Worm (Caenorhabditis elegans) whole organism, young adult: ENCODE data around the gene mfsd-8.

Experiments
- B0035.1 ChIP-seq: sonication (generic microtip); optimal IDR thresholded peaks from 2 replicates; lab custom pipeline; 2016; ENCODE audit warnings: missing genetic modification characterization, mild to moderate bottlenecking, missing compliant biosample characterization, missing genotype, missing genetic modification reagents
- B0261.1 ChIP-seq: sonication (generic microtip); optimal IDR thresholded peaks from 2 replicates; lab custom pipeline; 2016; ENCODE audit warnings: mild to moderate bottlenecking, missing genetic modification characterization, moderate library complexity, missing compliant biosample characterization
- B0336.3 ChIP-seq: fragments of 200-800 bp; sonication (Bioruptor generic); IDR thresholded peaks from 2 replicates; pipeline ENCODE4 v1.3.6; 2022; ENCODE audit warnings: missing genetic modification characterization, missing compliant biosample characterization
- F33H1.4 ChIP-seq: fragments of 200-800 bp; sonication (Bioruptor generic); IDR thresholded peaks from 2 replicates; pipeline ENCODE4 v1.3.6; 2022; ENCODE audit warnings: missing genetic modification reagents, missing genetic modification characterization, missing compliant biosample characterization
- F37B4.10 ChIP-seq: fragments of 200-800 bp; sonication (Bioruptor generic); IDR thresholded peaks from 2 replicates; pipeline ENCODE4 v1.3.6; 2022; ENCODE audit warnings: missing genetic modification characterization, missing compliant biosample characterization
- K12H6.12 ChIP-seq: fragments of 200-800 bp; sonication (Bioruptor generic); optimal IDR thresholded peaks from 2 replicates; lab custom pipeline; 2018; ENCODE audit warnings: mild to moderate bottlenecking, missing genetic modification characterization, missing compliant biosample characterization
- T26A5.8 ChIP-seq: sonication (generic microtip); optimal IDR thresholded peaks from 2 replicates; lab custom pipeline; 2016; ENCODE audit warnings: missing genetic modification characterization, missing compliant biosample characterization
- Y95B8A.8 ChIP-seq: fragments of 200-800 bp; sonication (Bioruptor generic); IDR thresholded peaks from 2 replicates; pipeline ENCODE4 v1.3.6; 2022; ENCODE audit warnings: missing genetic modification reagents, missing genetic modification characterization, missing compliant biosample characterization
- atf-7 ChIP-seq: sonication (generic microtip); optimal IDR thresholded peaks from 2 replicates; lab custom pipeline; 2017; ENCODE audit warnings: mild to moderate bottlenecking, missing genetic modification characterization, missing compliant biosample characterization
- athp-1 ChIP-seq: sonication (generic microtip); optimal IDR thresholded peaks from 2 replicates; lab custom pipeline; 2017; ENCODE audit warnings: mild to moderate bottlenecking, missing genetic modification characterization, missing compliant biosample characterization
- bed-1 ChIP-seq: fragments of 200-800 bp; sonication (Bioruptor generic); IDR thresholded peaks from 2 replicates; pipeline ENCODE4 v1.3.6; 2022; ENCODE audit warnings: missing genetic modification reagents, missing genetic modification characterization, missing compliant biosample characterization
- ceh-100 ChIP-seq: fragments of 200-800 bp; sonication (Bioruptor generic); IDR thresholded peaks from 2 replicates; pipeline ENCODE4 v1.3.6; 2022; ENCODE audit warnings: missing genetic modification reagents, missing genetic modification characterization, missing compliant biosample characterization
- ceh-40 ChIP-seq: fragments of 200-800 bp; sonication (Bioruptor generic); IDR thresholded peaks from 2 replicates; pipeline ENCODE4 v1.3.6; 2022; ENCODE audit warnings: missing genetic modification characterization, missing compliant biosample characterization
- chd-7 ChIP-seq: sonication (generic microtip); optimal IDR thresholded peaks from 2 replicates; lab custom pipeline; 2016; ENCODE audit warnings: mild to moderate bottlenecking, missing genetic modification characterization, moderate library complexity, missing compliant biosample characterization
- dpff-1 ChIP-seq: sonication (generic microtip); optimal IDR thresholded peaks from 2 replicates; lab custom pipeline; 2017; ENCODE audit warnings: mild to moderate bottlenecking, missing genetic modification characterization, missing compliant biosample characterization
- dpl-1 ChIP-seq: fragments of 150-350 bp; optimal IDR thresholded peaks from 2 replicates; lab custom pipeline; 2014; ENCODE audit warnings: missing biosample characterization, missing genetic modification reagents, missing genetic modification characterization
- efl-1 ChIP-seq: fragments of 150-350 bp; optimal IDR thresholded peaks from 2 replicates; lab custom pipeline; 2014; ENCODE audit warnings: missing biosample characterization, missing genetic modification reagents, missing genetic modification characterization
- egrh-3 ChIP-seq: fragments of 200-800 bp; sonication (Bioruptor generic); IDR thresholded peaks from 2 replicates; pipeline ENCODE4 v1.3.6; 2022; ENCODE audit warnings: missing genetic modification reagents, missing genetic modification characterization, missing compliant biosample characterization
- him-1 ChIP-seq: sonication (generic microtip); optimal IDR thresholded peaks from 2 replicates; lab custom pipeline; 2016; ENCODE audit warnings: missing genotype, missing genetic modification reagents, missing genetic modification characterization, missing compliant biosample characterization
- hlh-26 ChIP-seq: fragments of 200-800 bp; sonication (Bioruptor generic); conservative IDR thresholded peaks from 2 replicates; pipeline ENCODE4 v1.3.6; 2022; ENCODE audit warnings: missing genetic modification reagents, missing genetic modification characterization, missing compliant biosample characterization
- hmg-1.2 ChIP-seq: fragments of 200-800 bp; sonication (Bioruptor generic); IDR thresholded peaks from 2 replicates; pipeline ENCODE4 v1.3.6; 2022; ENCODE audit warnings: missing genetic modification reagents, missing genetic modification characterization, missing compliant biosample characterization
- hrde-1 ChIP-seq: sonication (generic microtip); optimal IDR thresholded peaks from 2 replicates; lab custom pipeline; 2016; ENCODE audit warnings: missing genetic modification characterization, mild to moderate bottlenecking, missing compliant biosample characterization, moderate library complexity, missing genotype, missing genetic modification reagents, borderline replicate concordance
- let-526 ChIP-seq: fragments of 200-800 bp; sonication (Bioruptor generic); IDR thresholded peaks from 2 replicates; pipeline ENCODE4 v1.3.6; 2022; ENCODE audit warnings: missing genetic modification reagents, missing genetic modification characterization, missing compliant biosample characterization
- let-607 ChIP-seq, 2 experiments: fragments of 200-800 bp in 1 of 2; sonication (Bioruptor generic) in 1 of 2; sonication (generic microtip) in 1 of 2; optimal IDR thresholded peaks; 2 replicates each; lab custom pipeline; 2016 to 2018; ENCODE audit warnings: mild to moderate bottlenecking in 2 of 2, missing compliant biosample characterization in 2 of 2, missing genetic modification characterization in 2 of 2, moderate library complexity in 2 of 2, missing genotype in 1 of 2
- lin-54 ChIP-seq: fragments of 200-800 bp; sonication (Bioruptor generic); optimal IDR thresholded peaks from 2 replicates; lab custom pipeline; 2018; ENCODE audit warnings: mild to moderate bottlenecking, missing genetic modification characterization, missing compliant biosample characterization
- lsl-1 ChIP-seq: fragments of 200-800 bp; sonication (Bioruptor generic); optimal IDR thresholded peaks from 2 replicates; lab custom pipeline; 2018; ENCODE audit warnings: mild to moderate bottlenecking, missing genetic modification characterization, moderate library complexity, missing compliant biosample characterization
- madf-6 ChIP-seq: fragments of 200-800 bp; sonication (Bioruptor generic); IDR thresholded peaks from 2 replicates; pipeline ENCODE4 v1.3.6; 2022; ENCODE audit warnings: missing genetic modification reagents, missing genetic modification characterization, missing compliant biosample characterization
- madf-8 ChIP-seq: fragments of 200-800 bp; sonication (Bioruptor generic); conservative IDR thresholded peaks from 2 replicates; pipeline ENCODE4 v1.3.6; 2022; ENCODE audit warnings: missing genetic modification reagents, missing genetic modification characterization, missing compliant biosample characterization
- mes-4 ChIP-seq: sonication (generic microtip); optimal IDR thresholded peaks from 2 replicates; lab custom pipeline; 2016; ENCODE audit warnings: missing genotype, missing genetic modification characterization, missing compliant biosample characterization
- mxl-1 ChIP-seq: sonication (generic microtip); optimal IDR thresholded peaks from 2 replicates; lab custom pipeline; 2016; ENCODE audit warnings: missing genetic modification characterization, missing compliant biosample characterization
- nhr-27 ChIP-seq: fragments of 200-800 bp; sonication (Bioruptor generic); optimal IDR thresholded peaks from 2 replicates; lab custom pipeline; 2018; ENCODE audit warnings: mild to moderate bottlenecking, missing genetic modification characterization, moderate library complexity, missing compliant biosample characterization
- nhr-90 ChIP-seq: sonication (generic microtip); optimal IDR thresholded peaks from 2 replicates; lab custom pipeline; 2016; ENCODE audit warnings: missing genotype, mild to moderate bottlenecking, missing genetic modification characterization, missing compliant biosample characterization
- snpc-4 ChIP-seq, 5 experiments: fragments of 150-350 bp in 1 of 5; sonication (generic microtip) in 4 of 5; optimal IDR thresholded peaks; 2 replicates each; lab custom pipeline; 2014 to 2018; ENCODE audit warnings: missing genetic modification characterization in 5 of 5, missing biosample characterization in 3 of 5, antibody characterized with exemption in 2 of 5, mild to moderate bottlenecking in 2 of 5, missing compliant biosample characterization in 2 of 5, missing genotype in 2 of 5, moderate library complexity in 2 of 5, missing genetic modification reagents in 1 of 5
- xnd-1 ChIP-seq: sonication (generic microtip); optimal IDR thresholded peaks from 2 replicates; lab custom pipeline; 2016; ENCODE audit warnings: missing genotype, missing genetic modification reagents, missing genetic modification characterization, missing compliant biosample characterization
- ztf-25 ChIP-seq: fragments of 200-800 bp; sonication (Bioruptor generic); IDR thresholded peaks from 2 replicates; pipeline ENCODE4 v1.3.6; 2022; ENCODE audit warnings: missing genetic modification reagents, missing genetic modification characterization, missing compliant biosample characterization
- ztf-3 ChIP-seq: fragments of 200-800 bp; sonication (Bioruptor generic); optimal IDR thresholded peaks from 2 replicates; lab custom pipeline; 2018; ENCODE audit warnings: mild to moderate bottlenecking, missing genetic modification characterization, missing compliant biosample characterization

mfsd-8 gene

DNA sequence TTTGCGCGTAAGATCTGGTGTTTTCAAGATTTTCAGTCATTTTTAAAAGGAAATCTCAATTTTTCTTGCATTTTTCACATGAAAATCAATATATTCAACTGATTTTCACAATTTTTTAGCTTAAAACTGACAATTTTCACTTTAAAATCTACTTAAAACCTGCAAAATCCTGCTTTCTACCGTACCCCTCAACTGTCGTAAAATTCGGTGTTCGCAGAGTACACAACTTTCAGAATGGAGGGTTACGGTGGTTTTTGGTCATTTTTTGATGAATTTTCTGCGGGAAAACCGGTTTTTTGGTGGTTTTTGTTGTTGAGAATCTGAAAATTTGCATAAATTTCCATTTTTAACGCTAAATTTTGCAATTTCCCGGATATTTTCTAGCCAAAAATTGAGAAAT lies 30.0 kb downstream of the mfsd-8 start:
- TF ChIP-seq efl-1 (GFP tag; lab: Kevin White, UChicago) = peak; percentile 60
- TF ChIP-seq atf-7 (tag; lab: Kevin White, UChicago) = no peak
- peak; percentile 0 for TF ChIP-seq lin-54 (GFP tag; lab: Kevin White, UChicago)
- peak; percentile 36 for TF ChIP-seq xnd-1 (tag; lab: Kevin White, UChicago)
- no peak for TF ChIP-seq let-607 (tag; optimal IDR thresholded peaks at IDR 0.05; lab: Kevin White, UChicago)
- TF ChIP-seq let-526 (GFP tag; lab: Robert Waterston, UW) = no peak
- peak; percentile 22; the same call in 1 of the 2 replicates for TF ChIP-seq F33H1.4 (GFP tag; lab: Robert Waterston, UW)
- no peak for TF ChIP-seq ztf-3
- TF ChIP-seq lsl-1 = peak; percentile 83
- TF ChIP-seq madf-6 (GFP tag; lab: Robert Waterston, UW) = peak; percentile 57
- TF ChIP-seq dpl-1 (GFP tag; lab: Kevin White, UChicago) = peak; percentile 11
- TF ChIP-seq madf-8 (GFP tag; lab: Robert Waterston, UW) = 0 out of 2 replicates have a peak, but pooled peaks have one; percentile 9
- TF ChIP-seq, all 124 proteins: peak for 8

DNA sequence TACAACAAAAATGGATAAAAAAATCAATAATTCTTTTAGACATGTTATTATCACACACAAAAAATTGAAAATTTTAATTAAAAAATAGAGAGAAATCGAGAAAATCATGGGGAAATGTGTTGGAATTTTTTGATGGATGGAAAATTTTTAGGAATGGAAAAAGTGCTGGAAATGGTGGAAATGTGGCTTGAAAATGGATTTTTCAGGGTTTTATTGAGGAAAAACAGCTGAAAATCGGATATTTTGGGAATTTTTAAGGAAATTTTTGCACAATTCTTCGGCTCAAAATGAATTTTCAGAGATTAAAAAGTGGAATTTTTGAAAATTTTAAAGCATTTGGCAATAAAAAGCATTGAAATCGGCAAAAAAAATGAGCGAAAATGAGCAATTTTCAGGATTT lies 35.8 kb downstream of the mfsd-8 start:
- TF ChIP-seq hmg-1.2 (GFP tag; lab: Robert Waterston, UW) (0 out of 2 replicates have a peak, but pooled peaks have one; percentile 2), madf-8 (GFP tag; lab: Robert Waterston, UW) (no peak), Y95B8A.8 (no peak), T26A5.8 (tag; lab: Kevin White, UChicago) (no peak), hrde-1 (tag; lab: Kevin White, UChicago) (no peak), madf-6 (GFP tag; lab: Robert Waterston, UW) (peak; percentile 11; the same call in 1 of the 2 replicates), let-607 (tag; optimal IDR thresholded peaks at IDR 0.05; lab: Kevin White, UChicago) (no peak), bed-1 (GFP tag; lab: Robert Waterston, UW) (no peak), ztf-25 (GFP tag; lab: Robert Waterston, UW) (peak; percentile 60; the same call in 1 of the 2 replicates), nhr-27 (tag; lab: Kevin White, UChicago) (no peak), him-1 (tag; lab: Kevin White, UChicago) (no peak), ceh-40 (GFP tag; lab: Robert Waterston, UW) (no peak), egrh-3 (GFP tag; lab: Robert Waterston, UW) (0 out of 2 replicates have a peak, but pooled peaks have one; percentile 3), B0336.3 (GFP tag; lab: Robert Waterston, UW) (0 out of 2 replicates have a peak, but pooled peaks have one; percentile 9), athp-1 (no peak), F37B4.10 (no peak), B0261.1 (tag; lab: Kevin White, UChicago) (no peak), mes-4 (no peak), ceh-100 (GFP tag; lab: Robert Waterston, UW) (no peak), F33H1.4 (GFP tag; lab: Robert Waterston, UW) (no peak), mxl-1 (tag; lab: Kevin White, UChicago) (no peak), B0035.1 (tag; lab: Kevin White, UChicago) (no peak)

DNA sequence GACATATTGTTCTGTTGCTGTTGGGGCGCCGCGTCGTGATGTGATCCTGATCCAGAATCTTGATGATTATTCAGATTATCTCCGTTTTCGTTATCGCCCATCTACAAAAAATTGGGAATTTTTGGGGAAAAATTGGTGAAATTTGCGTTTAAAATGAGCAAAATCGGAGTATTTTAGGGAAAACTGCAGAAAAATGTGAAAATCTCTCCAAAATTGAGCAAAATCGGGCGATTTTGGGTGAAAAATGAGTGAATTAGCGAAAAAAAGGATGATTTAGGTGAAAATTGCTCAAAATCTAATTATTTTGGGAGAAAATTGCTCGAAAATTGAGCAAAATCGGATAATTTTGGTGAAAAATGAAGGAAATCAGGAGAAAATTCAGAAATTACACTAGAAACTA lies 39.0 kb downstream of the mfsd-8 start, which contains the start of gene Y53G8AR.9:
Gene Y53G8AR.9 (minus strand): TSS at position 101 of the 400 bp plus-strand sequence.
- no peak for TF ChIP-seq snpc-4 (GFP tag; optimal IDR thresholded peaks at IDR 0.05; lab: Kevin White, UChicago)
- no peak for TF ChIP-seq snpc-4 (tag; optimal IDR thresholded peaks at IDR 0.05; lab: Kevin White, UChicago)
- TF ChIP-seq ztf-25 (GFP tag; lab: Robert Waterston, UW) = no peak
- no peak for TF ChIP-seq mes-4
- no peak for TF ChIP-seq dpff-1 (tag; lab: Kevin White, UChicago)
- TF ChIP-seq hlh-26 (GFP tag; lab: Robert Waterston, UW) = no peak
- no peak for TF ChIP-seq hrde-1 (tag; lab: Kevin White, UChicago)
- TF ChIP-seq chd-7 (tag; lab: Kevin White, UChicago) = no peak
- TF ChIP-seq nhr-90 (tag; lab: Kevin White, UChicago) = no peak
- TF ChIP-seq K12H6.12 (tag; lab: Kevin White, UChicago) = no peak
